Worm (Caenorhabditis elegans) whole organism, late embryonic: ENCODE results near the gene R05G6.10.
"Not testable (repeated sequence)": the region's sequence is repeated elsewhere in the genome, so short reads cannot be mapped to it uniquely, and the experiment has no call there.

Source experiments
- C38D4.7 ChIP-seq: fragments of 200-800 bp; sonication (Bioruptor generic); optimal IDR thresholded peaks from 2 replicates; lab custom pipeline; 2018; ENCODE audit warnings: mild to moderate bottlenecking, missing genetic modification characterization, moderate library complexity, missing compliant biosample characterization
- ceh-19 ChIP-seq: fragments of 200-800 bp; sonication (Bioruptor generic); optimal IDR thresholded peaks from 2 replicates; lab custom pipeline; 2018; ENCODE audit warnings: mild to moderate bottlenecking, missing genetic modification characterization, missing compliant biosample characterization
- ceh-22 ChIP-seq: sonication (generic microtip); optimal IDR thresholded peaks from 2 replicates; lab custom pipeline; 2017; ENCODE audit warnings: missing biosample characterization, missing genetic modification characterization
- ceh-24 ChIP-seq: sonication (generic microtip); optimal IDR thresholded peaks from 2 replicates; lab custom pipeline; 2016; ENCODE audit warnings: mild to moderate bottlenecking, missing genetic modification characterization, missing compliant biosample characterization
- ceh-30 ChIP-seq: fragments of 150-350 bp; optimal IDR thresholded peaks from 2 replicates; lab custom pipeline; 2014; ENCODE audit warnings: missing biosample characterization, missing genetic modification characterization
- ceh-31 ChIP-seq: sonication (generic microtip); optimal IDR thresholded peaks from 2 replicates; lab custom pipeline; 2016; ENCODE audit warnings: missing genetic modification characterization, missing compliant biosample characterization
- ceh-45 ChIP-seq: fragments of 200-800 bp; sonication (Bioruptor generic); IDR thresholded peaks from 2 replicates; pipeline ENCODE4 v1.3.6; 2022; ENCODE audit warnings: missing genetic modification reagents, missing genetic modification characterization, missing compliant biosample characterization
- ceh-48 ChIP-seq: sonication (generic microtip); optimal IDR thresholded peaks from 2 replicates; lab custom pipeline; 2016; ENCODE audit warnings: missing genetic modification characterization, inconsistent platforms, missing compliant biosample characterization
- ceh-6 ChIP-seq: fragments of 200-800 bp; sonication (Bioruptor generic); optimal IDR thresholded peaks from 2 replicates; lab custom pipeline; 2018; ENCODE audit warnings: mild to moderate bottlenecking, missing genetic modification characterization, missing compliant biosample characterization
- ceh-9 ChIP-seq: sonication (generic microtip); optimal IDR thresholded peaks from 2 replicates; lab custom pipeline; 2016; ENCODE audit warnings: mild to moderate bottlenecking, missing genetic modification characterization, inconsistent platforms, missing compliant biosample characterization
- elt-2 ChIP-seq: sonication (generic microtip); optimal IDR thresholded peaks from 2 replicates; lab custom pipeline; 2016; ENCODE audit warnings: missing genetic modification reagents, missing genetic modification characterization, missing compliant biosample characterization
- ets-4 ChIP-seq: sonication (generic microtip); optimal IDR thresholded peaks from 2 replicates; lab custom pipeline; 2016; ENCODE audit warnings: missing genetic modification characterization, missing compliant biosample characterization
- fkh-6 ChIP-seq: sonication (generic microtip); optimal IDR thresholded peaks from 2 replicates; lab custom pipeline; 2016; ENCODE audit warnings: missing genetic modification characterization, missing compliant biosample characterization
- hlh-13 ChIP-seq: fragments of 200-800 bp; sonication (Bioruptor generic); optimal IDR thresholded peaks from 2 replicates; lab custom pipeline; 2018; ENCODE audit warnings: mild to moderate bottlenecking, missing genetic modification characterization, missing compliant biosample characterization
- hlh-30 ChIP-seq: sonication (generic microtip); optimal IDR thresholded peaks from 2 replicates; lab custom pipeline; 2017; ENCODE audit warnings: antibody characterized with exemption, missing genetic modification characterization, missing compliant biosample characterization; ENCODE audit not compliant: insufficient read depth
- hlh-8 ChIP-seq: sonication (generic microtip); optimal IDR thresholded peaks from 2 replicates; lab custom pipeline; 2016; ENCODE audit warnings: missing genotype, missing genetic modification characterization, missing compliant biosample characterization
- lim-6 ChIP-seq: sonication (generic microtip); optimal IDR thresholded peaks from 2 replicates; lab custom pipeline; 2016; ENCODE audit warnings: missing genetic modification characterization, missing compliant biosample characterization
- lin-11 ChIP-seq: fragments of 200-800 bp; sonication (Bioruptor generic); optimal IDR thresholded peaks from 2 replicates; lab custom pipeline; 2018; ENCODE audit warnings: mild to moderate bottlenecking, missing genetic modification characterization, missing compliant biosample characterization
- madf-2 ChIP-seq: sonication (generic microtip); optimal IDR thresholded peaks from 2 replicates; lab custom pipeline; 2017; ENCODE audit warnings: missing genetic modification characterization, missing compliant biosample characterization
- mec-3 ChIP-seq: sonication (generic microtip); optimal IDR thresholded peaks from 2 replicates; lab custom pipeline; 2016; ENCODE audit warnings: borderline replicate concordance, missing genetic modification characterization, missing compliant biosample characterization
- nfya-1 ChIP-seq: sonication (generic microtip); optimal IDR thresholded peaks from 2 replicates; lab custom pipeline; 2017; ENCODE audit warnings: missing genetic modification characterization, mild to moderate bottlenecking, missing compliant biosample characterization, antibody characterized with exemption, moderate library complexity
- nhr-11 ChIP-seq: fragments of 150-350 bp; optimal IDR thresholded peaks from 2 replicates; lab custom pipeline; 2014; ENCODE audit warnings: missing biosample characterization, missing genetic modification characterization
- nhr-232 ChIP-seq: sonication (generic microtip); optimal IDR thresholded peaks from 2 replicates; lab custom pipeline; 2016; ENCODE audit warnings: missing genetic modification characterization, missing compliant biosample characterization
- pag-3 ChIP-seq: sonication (generic microtip); optimal IDR thresholded peaks from 2 replicates; lab custom pipeline; 2016; ENCODE audit warnings: missing compliant biosample characterization, missing genetic modification characterization, borderline replicate concordance
- pat-9 ChIP-seq: fragments of 200-800 bp; sonication (Bioruptor generic); optimal IDR thresholded peaks from 2 replicates; lab custom pipeline; 2018; ENCODE audit warnings: mild to moderate bottlenecking, missing genetic modification characterization, moderate library complexity, missing compliant biosample characterization
- pha-2 ChIP-seq: sonication (generic microtip); optimal IDR thresholded peaks from 2 replicates; lab custom pipeline; 2017; ENCODE audit warnings: mild to moderate bottlenecking, missing genetic modification characterization, missing compliant biosample characterization
- pha-4 ChIP-seq: fragments of 150-350 bp; optimal IDR thresholded peaks from 2 replicates; lab custom pipeline; 2018; ENCODE audit warnings: missing biosample characterization, missing genetic modification reagents, missing genetic modification characterization
- pqm-1 ChIP-seq: sonication (generic microtip); optimal IDR thresholded peaks from 2 replicates; lab custom pipeline; 2016; ENCODE audit warnings: missing genetic modification characterization, missing compliant biosample characterization
- pros-1 ChIP-seq: fragments of 150-350 bp; optimal IDR thresholded peaks from 2 replicates; lab custom pipeline; 2014; ENCODE audit warnings: missing biosample characterization, missing genetic modification reagents, missing genetic modification characterization
- ref-2 ChIP-seq: sonication (generic microtip); optimal IDR thresholded peaks from 2 replicates; lab custom pipeline; 2016; ENCODE audit warnings: missing genetic modification characterization, missing compliant biosample characterization
- rnt-1 ChIP-seq: sonication (generic microtip); optimal IDR thresholded peaks from 2 replicates; lab custom pipeline; 2016; ENCODE audit warnings: missing genetic modification characterization, missing compliant biosample characterization
- sox-4 ChIP-seq: sonication (generic microtip); optimal IDR thresholded peaks from 2 replicates; lab custom pipeline; 2017; ENCODE audit warnings: mild to moderate bottlenecking, missing genetic modification characterization, inconsistent platforms, missing compliant biosample characterization
- syd-9 ChIP-seq: sonication (generic microtip); optimal IDR thresholded peaks from 2 replicates; lab custom pipeline; 2016; ENCODE audit warnings: mild to moderate bottlenecking, missing genetic modification characterization, moderate library complexity, missing compliant biosample characterization
- tbx-2 ChIP-seq: sonication (generic microtip); optimal IDR thresholded peaks from 2 replicates; lab custom pipeline; 2016; ENCODE audit warnings: missing genetic modification characterization, missing compliant biosample characterization
- tbx-7 ChIP-seq: sonication (generic microtip); optimal IDR thresholded peaks from 2 replicates; lab custom pipeline; 2016; ENCODE audit warnings: missing genotype, missing genetic modification characterization, missing compliant biosample characterization
- ttx-3 ChIP-seq: sonication (generic microtip); optimal IDR thresholded peaks from 2 replicates; lab custom pipeline; 2016; ENCODE audit warnings: missing genetic modification reagents, missing genetic modification characterization, missing compliant biosample characterization
- unc-3 ChIP-seq, 2 experiments: fragments of 200-800 bp in 1 of 2; sonication (Bioruptor generic) in 1 of 2; sonication (generic microtip) in 1 of 2; conservative IDR thresholded peaks in 1 of 2; optimal IDR thresholded peaks in 1 of 2; 2 replicates each; pipeline versions ENCODE4 v1.3.6 to Lab custom; 2016 to 2022; ENCODE audit warnings: missing compliant biosample characterization in 2 of 2, missing genetic modification characterization in 2 of 2, missing genetic modification reagents in 1 of 2
- unc-42 ChIP-seq: sonication (generic microtip); optimal IDR thresholded peaks from 2 replicates; lab custom pipeline; 2016; ENCODE audit warnings: missing genotype, missing genetic modification characterization, missing compliant biosample characterization
- zip-5 ChIP-seq: sonication (generic microtip); optimal IDR thresholded peaks from 2 replicates; lab custom pipeline; 2016; ENCODE audit warnings: missing genetic modification characterization, missing compliant biosample characterization
- ztf-16 ChIP-seq: sonication (generic microtip); optimal IDR thresholded peaks from 2 replicates; lab custom pipeline; 2017; ENCODE audit warnings: missing genetic modification characterization, missing compliant biosample characterization

R05G6.10 gene

ce11 chrIV:7568593-7568992 lies 26.3 kb upstream of the R05G6.10 start, which contains the start of gene clec-180:
TSS of gene clec-180 (plus strand) at chrIV:7568893.
- no peak for TF ChIP-seq nfya-1
- TF ChIP-seq hlh-30 (tag; lab: Kevin White, UChicago): no peak

ce11 chrIV:7567557-7568010 lies 25.2 kb upstream of the R05G6.10 start, which contains the start of gene F32E10.8:
TSS of gene F32E10.8 (plus strand) at chrIV:7567607.
- no peak for TF ChIP-seq pat-9 (tag; lab: Kevin White, UChicago)
- no peak for TF ChIP-seq lim-6 (tag; lab: Kevin White, UChicago)
- TF ChIP-seq ttx-3 (tag; lab: Kevin White, UChicago): no peak
- no peak for TF ChIP-seq ceh-19 (GFP tag; lab: Kevin White, UChicago)
- no peak for TF ChIP-seq syd-9 (tag; lab: Kevin White, UChicago)
- TF ChIP-seq rnt-1 (tag; lab: Kevin White, UChicago): no peak
- TF ChIP-seq lin-11: no peak
- no peak for TF ChIP-seq madf-2 (tag; lab: Kevin White, UChicago)
- TF ChIP-seq ceh-9 (tag; lab: Kevin White, UChicago): no peak
- TF ChIP-seq ref-2 (tag; lab: Kevin White, UChicago): no peak

ce11 chrIV:7563850-7564249 lies 21.5 kb upstream of the R05G6.10 start, which contains the start of gene F32E10.9:
TSS of gene F32E10.9 (minus strand) at chrIV:7563950.
- TF ChIP-seq pag-3; ceh-22; ceh-6 (GFP tag; lab: Kevin White, UChicago): not testable (repeated sequence)

ce11 chrIV:7561614-7562142 lies 19.3 kb upstream of the R05G6.10 start, which contains the start of gene ima-3:
TSS of gene ima-3 (minus strand) at chrIV:7561664.
- TF ChIP-seq nhr-11 (no peak), zip-5 (peak; percentile 7), tbx-2 (tag; lab: Kevin White, UChicago) (peak; percentile 35), ets-4 (tag; lab: Kevin White, UChicago) (no peak), nhr-232 (tag; lab: Kevin White, UChicago) (no peak), ceh-31 (tag; lab: Kevin White, UChicago) (peak; percentile 47), unc-42 (tag; lab: Kevin White, UChicago) (peak; percentile 20), elt-2 (tag; lab: Kevin White, UChicago) (peak; percentile 45), nfya-1 (peak; percentile 2), pha-2 (no peak)

ce11 chrIV:7559237-7559636 lies 16.9 kb upstream of the R05G6.10 start:
- TF ChIP-seq C38D4.7 (GFP tag; lab: Kevin White, UChicago) (no peak), unc-3 (GFP tag; conservative IDR thresholded peaks at IDR 0.05; lab: Robert Waterston, UW) (no peak), unc-3 (tag; optimal IDR thresholded peaks at IDR 0.05; lab: Kevin White, UChicago) (no peak), mec-3 (tag; lab: Kevin White, UChicago) (no peak), pha-4 (tag; lab: Kevin White, UChicago) (no peak), ref-2 (tag; lab: Kevin White, UChicago) (no peak), ceh-48 (tag; lab: Kevin White, UChicago) (no peak), nhr-232 (tag; lab: Kevin White, UChicago) (no peak), lin-11 (no peak), ceh-19 (GFP tag; lab: Kevin White, UChicago) (no peak)
- TF ChIP-seq, all 69 proteins: peak for 0

ce11 chrIV:7558653-7559052 lies 16.3 kb upstream of the R05G6.10 start:
- no peak for TF ChIP-seq pqm-1 (tag; lab: Kevin White, UChicago)
- no peak for TF ChIP-seq hlh-13 (GFP tag; lab: Kevin White, UChicago)
- TF ChIP-seq nhr-232 (tag; lab: Kevin White, UChicago): no peak
- no peak for TF ChIP-seq rnt-1 (tag; lab: Kevin White, UChicago)
- no peak for TF ChIP-seq ceh-45
- no peak for TF ChIP-seq tbx-2 (tag; lab: Kevin White, UChicago)
- TF ChIP-seq sox-4 (tag; lab: Kevin White, UChicago): no peak
- TF ChIP-seq pat-9 (tag; lab: Kevin White, UChicago): no peak
- no peak for TF ChIP-seq hlh-8
- TF ChIP-seq pag-3: no peak
- TF ChIP-seq ceh-30 (tag; lab: Kevin White, UChicago): no peak
- TF ChIP-seq ceh-24: no peak
- no peak for TF ChIP-seq tbx-7 (tag; lab: Kevin White, UChicago)
- TF ChIP-seq pros-1 (tag; lab: Kevin White, UChicago): no peak
- TF ChIP-seq ceh-48 (tag; lab: Kevin White, UChicago): no peak
- TF ChIP-seq fkh-6 (tag; lab: Kevin White, UChicago): no peak
- TF ChIP-seq ztf-16: no peak
